Fruit fly (Drosophila melanogaster) Kc167 (cell line): ENCODE measurements around the gene CG42752.

Experiments used
- Myc ChIP-seq: fragments of >200 bp; optimal IDR thresholded peaks from 2 replicates; lab custom pipeline; 2017; ENCODE audit warnings: missing external identifiers
- h ChIP-seq: fragments of >200 bp; optimal IDR thresholded peaks from 3 replicates; lab custom pipeline; 2018; ENCODE audit warnings: missing external identifiers
- psq ChIP-seq: fragments of >200 bp; optimal IDR thresholded peaks from 2 replicates; lab custom pipeline; 2017; ENCODE audit warnings: missing external identifiers

DNA sequence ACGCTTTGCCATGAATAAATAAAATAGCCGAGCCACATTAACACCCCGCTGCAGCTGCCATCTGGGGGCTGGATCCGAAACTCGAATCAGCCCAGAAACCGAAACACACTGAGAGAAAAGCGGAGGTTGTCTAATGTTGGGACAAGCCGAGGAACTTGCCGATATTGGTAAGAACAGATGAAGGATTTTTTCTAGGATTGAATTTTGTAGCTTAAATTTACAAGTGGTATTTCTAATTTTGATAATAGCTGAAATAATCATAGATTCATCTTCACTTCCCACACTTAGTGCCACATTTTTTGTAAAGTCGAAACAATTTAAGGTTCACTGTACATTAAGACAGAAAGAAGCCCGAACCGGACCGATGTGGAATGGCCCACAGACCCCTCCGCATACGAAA, 12.1 kb upstream of the CG42752 start:
- TF ChIP-seq psq (lab: Kevin White, UChicago), result no peak
- no peak for TF ChIP-seq h (lab: Kevin White, UChicago)
- no peak for TF ChIP-seq Myc (lab: Kevin White, UChicago)
